Worm (Caenorhabditis elegans) whole organism, late embryonic: Measurements from ENCODE around the gene math-1.
"Not testable (repeated sequence)": the region's sequence is repeated elsewhere in the genome, so short reads cannot be mapped to it uniquely, and the experiment has no call there.

ENCODE experiments used
- C08G9.2 ChIP-seq: sonication (generic microtip); optimal IDR thresholded peaks from 2 replicates; lab custom pipeline; 2016; ENCODE audit warnings: mild to moderate bottlenecking, missing genetic modification characterization, moderate library complexity, missing compliant biosample characterization
- C38D4.7 ChIP-seq: fragments of 200-800 bp; sonication (Bioruptor generic); optimal IDR thresholded peaks from 2 replicates; lab custom pipeline; 2018; ENCODE audit warnings: mild to moderate bottlenecking, missing genetic modification characterization, moderate library complexity, missing compliant biosample characterization
- F13H6.1 ChIP-seq: sonication (generic microtip); optimal IDR thresholded peaks from 2 replicates; lab custom pipeline; 2016; ENCODE audit warnings: missing genetic modification characterization, missing compliant biosample characterization
- K02D7.2 ChIP-seq: sonication (generic microtip); optimal IDR thresholded peaks from 2 replicates; lab custom pipeline; 2017; ENCODE audit warnings: mild to moderate bottlenecking, missing genetic modification characterization, missing compliant biosample characterization
- K09A11.1 ChIP-seq: sonication (generic microtip); optimal IDR thresholded peaks from 2 replicates; lab custom pipeline; 2017; ENCODE audit warnings: antibody characterized with exemption, mild to moderate bottlenecking, missing genetic modification characterization, missing compliant biosample characterization; ENCODE audit not compliant: insufficient read depth
- Y22D7AL.16 ChIP-seq: sonication (generic microtip); optimal IDR thresholded peaks from 2 replicates; lab custom pipeline; 2016; ENCODE audit warnings: missing genetic modification characterization, missing compliant biosample characterization
- ahr-1 ChIP-seq: sonication (generic microtip); optimal IDR thresholded peaks from 2 replicates; lab custom pipeline; 2016; ENCODE audit warnings: missing genetic modification characterization, missing compliant biosample characterization
- ama-1 ChIP-seq: fragments of 150-350 bp; optimal IDR thresholded peaks from 2 replicates; lab custom pipeline; 2014
- ceh-14 ChIP-seq: sonication (generic microtip); optimal IDR thresholded peaks from 2 replicates; lab custom pipeline; 2016; ENCODE audit warnings: missing genotype, missing genetic modification characterization, missing compliant biosample characterization
- ceh-34 ChIP-seq: sonication (generic microtip); optimal IDR thresholded peaks from 2 replicates; lab custom pipeline; 2016; ENCODE audit warnings: mild to moderate bottlenecking, missing genetic modification characterization, missing compliant biosample characterization
- ceh-45 ChIP-seq: fragments of 200-800 bp; sonication (Bioruptor generic); IDR thresholded peaks from 2 replicates; pipeline ENCODE4 v1.3.6; 2022; ENCODE audit warnings: missing genetic modification reagents, missing genetic modification characterization, missing compliant biosample characterization
- ceh-6 ChIP-seq: fragments of 200-800 bp; sonication (Bioruptor generic); optimal IDR thresholded peaks from 2 replicates; lab custom pipeline; 2018; ENCODE audit warnings: mild to moderate bottlenecking, missing genetic modification characterization, missing compliant biosample characterization
- che-1 ChIP-seq: sonication (generic microtip); optimal IDR thresholded peaks from 2 replicates; lab custom pipeline; 2016; ENCODE audit warnings: mild to moderate bottlenecking, missing genetic modification characterization, missing compliant biosample characterization
- dmd-4 ChIP-seq: sonication (generic microtip); optimal IDR thresholded peaks from 2 replicates; lab custom pipeline; 2016; ENCODE audit warnings: borderline replicate concordance, missing genetic modification characterization, missing compliant biosample characterization
- elt-2 ChIP-seq: sonication (generic microtip); optimal IDR thresholded peaks from 2 replicates; lab custom pipeline; 2016; ENCODE audit warnings: missing genetic modification reagents, missing genetic modification characterization, missing compliant biosample characterization
- elt-4 ChIP-seq: sonication (generic microtip); optimal IDR thresholded peaks from 2 replicates; lab custom pipeline; 2016; ENCODE audit warnings: missing genetic modification characterization, missing compliant biosample characterization
- ets-4 ChIP-seq: sonication (generic microtip); optimal IDR thresholded peaks from 2 replicates; lab custom pipeline; 2016; ENCODE audit warnings: missing genetic modification characterization, missing compliant biosample characterization
- eyg-1 ChIP-seq: sonication (generic microtip); optimal IDR thresholded peaks from 2 replicates; lab custom pipeline; 2016; ENCODE audit warnings: missing genotype, missing genetic modification characterization, missing compliant biosample characterization
- fax-1 ChIP-seq: sonication (generic microtip); optimal IDR thresholded peaks from 2 replicates; lab custom pipeline; 2016; ENCODE audit warnings: missing genotype, missing genetic modification characterization, missing compliant biosample characterization
- hlh-30 ChIP-seq: sonication (generic microtip); optimal IDR thresholded peaks from 2 replicates; lab custom pipeline; 2017; ENCODE audit warnings: antibody characterized with exemption, missing genetic modification characterization, missing compliant biosample characterization; ENCODE audit not compliant: insufficient read depth
- lin-11 ChIP-seq: fragments of 200-800 bp; sonication (Bioruptor generic); optimal IDR thresholded peaks from 2 replicates; lab custom pipeline; 2018; ENCODE audit warnings: mild to moderate bottlenecking, missing genetic modification characterization, missing compliant biosample characterization
- mec-3 ChIP-seq: sonication (generic microtip); optimal IDR thresholded peaks from 2 replicates; lab custom pipeline; 2016; ENCODE audit warnings: borderline replicate concordance, missing genetic modification characterization, missing compliant biosample characterization
- nfya-1 ChIP-seq: sonication (generic microtip); optimal IDR thresholded peaks from 2 replicates; lab custom pipeline; 2017; ENCODE audit warnings: missing genetic modification characterization, mild to moderate bottlenecking, missing compliant biosample characterization, antibody characterized with exemption, moderate library complexity
- nhr-11 ChIP-seq: fragments of 150-350 bp; optimal IDR thresholded peaks from 2 replicates; lab custom pipeline; 2014; ENCODE audit warnings: missing biosample characterization, missing genetic modification characterization
- nhr-232 ChIP-seq: sonication (generic microtip); optimal IDR thresholded peaks from 2 replicates; lab custom pipeline; 2016; ENCODE audit warnings: missing genetic modification characterization, missing compliant biosample characterization
- odd-2 ChIP-seq: sonication (generic microtip); optimal IDR thresholded peaks from 2 replicates; lab custom pipeline; 2017; ENCODE audit warnings: antibody characterized with exemption, mild to moderate bottlenecking, missing genetic modification characterization, missing compliant biosample characterization
- pat-9 ChIP-seq: fragments of 200-800 bp; sonication (Bioruptor generic); optimal IDR thresholded peaks from 2 replicates; lab custom pipeline; 2018; ENCODE audit warnings: mild to moderate bottlenecking, missing genetic modification characterization, moderate library complexity, missing compliant biosample characterization
- pax-1 ChIP-seq: fragments of 150-350 bp; optimal IDR thresholded peaks from 2 replicates; lab custom pipeline; 2014; ENCODE audit warnings: missing biosample characterization, missing genetic modification characterization
- pqm-1 ChIP-seq: sonication (generic microtip); optimal IDR thresholded peaks from 2 replicates; lab custom pipeline; 2016; ENCODE audit warnings: missing genetic modification characterization, missing compliant biosample characterization
- pros-1 ChIP-seq: fragments of 150-350 bp; optimal IDR thresholded peaks from 2 replicates; lab custom pipeline; 2014; ENCODE audit warnings: missing biosample characterization, missing genetic modification reagents, missing genetic modification characterization
- sdc-2 ChIP-seq: sonication (generic microtip); optimal IDR thresholded peaks from 2 replicates; lab custom pipeline; 2016; ENCODE audit warnings: missing genotype, missing genetic modification characterization, missing compliant biosample characterization
- sox-2 ChIP-seq: fragments of 200-800 bp; sonication (Bioruptor generic); IDR thresholded peaks from 2 replicates; pipeline ENCODE4 v1.3.6; 2022; ENCODE audit warnings: missing genetic modification reagents, missing genetic modification characterization, missing compliant biosample characterization
- sox-4 ChIP-seq: sonication (generic microtip); optimal IDR thresholded peaks from 2 replicates; lab custom pipeline; 2017; ENCODE audit warnings: mild to moderate bottlenecking, missing genetic modification characterization, inconsistent platforms, missing compliant biosample characterization
- syd-9 ChIP-seq: sonication (generic microtip); optimal IDR thresholded peaks from 2 replicates; lab custom pipeline; 2016; ENCODE audit warnings: mild to moderate bottlenecking, missing genetic modification characterization, moderate library complexity, missing compliant biosample characterization
- tbx-7 ChIP-seq: sonication (generic microtip); optimal IDR thresholded peaks from 2 replicates; lab custom pipeline; 2016; ENCODE audit warnings: missing genotype, missing genetic modification characterization, missing compliant biosample characterization
- ttx-3 ChIP-seq: sonication (generic microtip); optimal IDR thresholded peaks from 2 replicates; lab custom pipeline; 2016; ENCODE audit warnings: missing genetic modification reagents, missing genetic modification characterization, missing compliant biosample characterization
- unc-3 ChIP-seq, 2 experiments: fragments of 200-800 bp in 1 of 2; sonication (Bioruptor generic) in 1 of 2; sonication (generic microtip) in 1 of 2; conservative IDR thresholded peaks in 1 of 2; optimal IDR thresholded peaks in 1 of 2; 2 replicates each; pipeline versions ENCODE4 v1.3.6 to Lab custom; 2016 to 2022; ENCODE audit warnings: missing compliant biosample characterization in 2 of 2, missing genetic modification characterization in 2 of 2, missing genetic modification reagents in 1 of 2
- unc-55 ChIP-seq: sonication (generic microtip); optimal IDR thresholded peaks from 2 replicates; lab custom pipeline; 2017; ENCODE audit warnings: missing biosample characterization, missing genetic modification reagents, missing genetic modification characterization
- ztf-16 ChIP-seq: sonication (generic microtip); optimal IDR thresholded peaks from 2 replicates; lab custom pipeline; 2017; ENCODE audit warnings: missing genetic modification characterization, missing compliant biosample characterization

Gene math-1

ce11 chrII:2042447-2042846 lies 4.0 kb downstream of the math-1 start, which contains the start of gene bath-20:
bath-20 (minus strand) TSS chrII:2042547.
- no peak for TF ChIP-seq Y22D7AL.16 (tag; lab: Kevin White, UChicago)
- no peak for TF ChIP-seq ceh-45 (GFP tag; lab: Robert Waterston, UW)
- no peak for TF ChIP-seq pat-9
- no peak for TF ChIP-seq ceh-6 (GFP tag; lab: Kevin White, UChicago)
- no peak for TF ChIP-seq hlh-30 (tag; lab: Kevin White, UChicago)
- TF ChIP-seq nhr-232 (tag; lab: Kevin White, UChicago), result no peak
- no peak for TF ChIP-seq eyg-1
- no peak for TF ChIP-seq ceh-34 (tag; lab: Kevin White, UChicago)
- no peak for TF ChIP-seq K02D7.2 (tag; lab: Kevin White, UChicago)
- no peak for TF ChIP-seq ets-4
- TF ChIP-seq sox-4 (tag; lab: Kevin White, UChicago), result no peak
- TF ChIP-seq tbx-7, result no peak
- TF ChIP-seq mec-3 (tag; lab: Kevin White, UChicago), result no peak
- TF ChIP-seq pros-1 (tag; lab: Kevin White, UChicago), result no peak
- TF ChIP-seq F13H6.1 (tag; lab: Kevin White, UChicago), result no peak
- no peak for TF ChIP-seq dmd-4 (tag; lab: Kevin White, UChicago)
- TF ChIP-seq lin-11 (tag; lab: Kevin White, UChicago), result no peak

ce11 chrII:2039288-2039687 lies 7.2 kb downstream of the math-1 start, which contains the start of gene bath-19:
bath-19 (minus strand) TSS chrII:2039388.
- TF ChIP-seq unc-55 (GFP tag; lab: Kevin White, UChicago) (no peak), pax-1 (tag; lab: Kevin White, UChicago) (no peak), unc-3 (GFP tag; conservative IDR thresholded peaks at IDR 0.05; lab: Robert Waterston, UW) (no peak), unc-3 (tag; optimal IDR thresholded peaks at IDR 0.05; lab: Kevin White, UChicago) (no peak), syd-9 (no peak), K09A11.1 (tag; lab: Kevin White, UChicago) (no peak), ztf-16 (tag; lab: Kevin White, UChicago) (no peak), C08G9.2 (tag; lab: Kevin White, UChicago) (no peak), nhr-11 (tag; lab: Kevin White, UChicago) (no peak), ahr-1 (no peak), elt-2 (tag; lab: Kevin White, UChicago) (no peak), ceh-14 (tag; lab: Kevin White, UChicago) (no peak), odd-2 (no peak)

- TF ChIP-seq C08G9.2 (tag; lab: Kevin White, UChicago), result no peak
Measured at ce11 chrII:2033286-2033685, 13.2 kb downstream of the math-1 start, which contains the start of gene F59H6.14. F59H6.14 (plus strand) TSS chrII:2033586.

- not testable (repeated sequence) for TF ChIP-seq ama-1 (lab: Kevin White, UChicago); ceh-14 (tag; lab: Kevin White, UChicago); pax-1 (tag; lab: Kevin White, UChicago)
Measured at ce11 chrII:2032282-2032681, 14.2 kb downstream of the math-1 start, which contains the start of gene btb-4. btb-4 (plus strand) TSS chrII:2032316.

DNA sequence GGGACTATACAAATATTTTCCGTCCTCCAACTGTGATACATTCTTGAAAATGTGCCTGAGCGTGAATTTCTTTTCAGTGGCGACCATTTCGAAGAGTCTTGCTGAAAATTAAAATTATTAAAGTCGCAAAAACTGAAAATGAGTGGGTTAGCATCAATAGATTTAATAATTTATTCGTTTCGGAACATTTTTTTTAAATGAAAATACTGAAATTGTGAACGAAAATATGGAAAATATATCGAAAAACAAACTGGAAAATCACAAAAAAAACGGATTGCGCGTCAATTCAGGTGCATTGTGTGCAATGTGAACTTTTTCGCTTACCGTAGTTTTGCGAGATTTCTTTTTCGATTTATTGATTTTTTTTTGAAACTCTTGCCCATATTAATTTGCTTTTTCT lies 14.6 kb downstream of the math-1 start, which contains the start of gene bath-5:
TSS of gene bath-5 (minus strand) at position 101 of the 400 bp plus-strand sequence.
- TF ChIP-seq syd-9 (no peak), nfya-1 (tag; lab: Kevin White, UChicago) (no peak), ceh-45 (GFP tag; lab: Robert Waterston, UW) (no peak), ets-4 (no peak), sdc-2 (tag; lab: Kevin White, UChicago) (no peak), sox-4 (tag; lab: Kevin White, UChicago) (no peak), nhr-232 (tag; lab: Kevin White, UChicago) (no peak), sox-2 (GFP tag; lab: Robert Waterston, UW) (no peak), tbx-7 (no peak), C38D4.7 (no peak), ceh-6 (GFP tag; lab: Kevin White, UChicago) (no peak), che-1 (tag; lab: Kevin White, UChicago) (no peak), ttx-3 (tag; lab: Kevin White, UChicago) (no peak), pqm-1 (tag; lab: Kevin White, UChicago) (no peak), elt-4 (no peak), ceh-34 (tag; lab: Kevin White, UChicago) (no peak), fax-1 (no peak), pat-9 (no peak)
